Fruit fly (Drosophila melanogaster) whole organism, embryonic: ENCODE data around the gene CAHbeta.

Source experiments
- Ada2b ChIP-seq: fragments of 200-800 bp; sonication (Bioruptor generic); IDR thresholded peaks from 2 replicates; pipeline ENCODE4 v1.3.6; 2022; ENCODE audit warnings: missing biosample characterization, missing genetic modification characterization
- Atf6 ChIP-seq: fragments of 200-800 bp; sonication (Bioruptor generic); IDR thresholded peaks from 2 replicates; pipeline ENCODE4 v1.3.6; 2022; ENCODE audit warnings: missing biosample characterization, missing genetic modification characterization
- CG10147 ChIP-seq: fragments of 200-800 bp; sonication (Bioruptor generic); optimal IDR thresholded peaks from 2 replicates; lab custom pipeline; 2019; ENCODE audit warnings: missing biosample characterization, mild to moderate bottlenecking, missing genetic modification characterization, moderate library complexity
- CG11398 ChIP-seq: fragments of 200-800 bp; sonication (Bioruptor generic); optimal IDR thresholded peaks from 2 replicates; lab custom pipeline; 2016; ENCODE audit warnings: missing biosample characterization, missing genetic modification characterization
- CG1233 ChIP-seq: fragments of 200-800 bp; sonication (Bioruptor generic); optimal IDR thresholded peaks from 4 replicates; lab custom pipeline; 2018; ENCODE audit warnings: missing biosample characterization, mild to moderate bottlenecking, missing genetic modification characterization
- CG13123 ChIP-seq: fragments of 200-800 bp; sonication (Bioruptor generic); optimal IDR thresholded peaks from 2 replicates; lab custom pipeline; 2016; ENCODE audit warnings: missing biosample characterization, missing genetic modification characterization
- CG13894 ChIP-seq: fragments of 200-800 bp; sonication (Bioruptor generic); optimal IDR thresholded peaks from 3 replicates; lab custom pipeline; 2018; ENCODE audit warnings: missing biosample characterization, mild to moderate bottlenecking, missing genetic modification characterization, moderate library complexity
- CG15269 ChIP-seq: fragments of 200-800 bp; sonication (Bioruptor generic); optimal IDR thresholded peaks from 2 replicates; lab custom pipeline; 2018; ENCODE audit warnings: missing biosample characterization, mild to moderate bottlenecking, missing genetic modification characterization, moderate library complexity
- CG16779 ChIP-seq: fragments of 200-800 bp; sonication (Bioruptor generic); IDR thresholded peaks from 2 replicates; pipeline ENCODE4 v1.3.6; 2022; ENCODE audit warnings: missing biosample characterization, missing genetic modification characterization
- CG17385 ChIP-seq: fragments of 200-800 bp; sonication (Bioruptor generic); optimal IDR thresholded peaks from 3 replicates; lab custom pipeline; 2018; ENCODE audit warnings: missing biosample characterization, mild to moderate bottlenecking, missing genetic modification characterization
- CG17802 ChIP-seq: fragments of 200-800 bp; sonication (Bioruptor generic); optimal IDR thresholded peaks from 2 replicates; lab custom pipeline; 2018; ENCODE audit warnings: missing biosample characterization, mild to moderate bottlenecking, missing genetic modification characterization, moderate library complexity
- CG18599 ChIP-seq: fragments of 200-800 bp; sonication (Bioruptor generic); optimal IDR thresholded peaks from 3 replicates; lab custom pipeline; 2017; ENCODE audit warnings: missing biosample characterization, missing genetic modification characterization, mild to moderate bottlenecking, moderate library complexity, missing genetic modification reagents
- CG2712 ChIP-seq: fragments of 200-800 bp; optimal IDR thresholded peaks from 3 replicates; lab custom pipeline; 2019; ENCODE audit warnings: missing biosample characterization, mild to moderate bottlenecking, missing genetic modification characterization, moderate library complexity
- CG3065 ChIP-seq: fragments of 200-800 bp; sonication (Bioruptor generic); optimal IDR thresholded peaks from 2 replicates; lab custom pipeline; 2016; ENCODE audit warnings: missing biosample characterization, missing genetic modification characterization
- CG3838 ChIP-seq: fragments of 200-800 bp; sonication (Bioruptor generic); optimal IDR thresholded peaks from 3 replicates; lab custom pipeline; 2016; ENCODE audit warnings: missing biosample characterization, missing genetic modification characterization
- CG42726 ChIP-seq: fragments of 200-800 bp; sonication (Bioruptor generic); IDR thresholded peaks from 2 replicates; pipeline ENCODE4 v1.3.6; 2022; ENCODE audit warnings: missing biosample characterization, missing genetic modification characterization; ENCODE audit not compliant: partially characterized antibody
- CG6813 ChIP-seq: fragments of 200-800 bp; sonication (Bioruptor generic); optimal IDR thresholded peaks from 2 replicates; lab custom pipeline; 2017; ENCODE audit warnings: missing biosample characterization, missing genetic modification characterization, mild to moderate bottlenecking, moderate library complexity, missing genetic modification reagents
- Dll ChIP-seq: fragments of 200-800 bp; sonication (Bioruptor generic); IDR thresholded peaks from 4 replicates; pipeline ENCODE4 v1.3.6; 2022; ENCODE audit warnings: missing biosample characterization, missing genetic modification characterization; ENCODE audit not compliant: partially characterized antibody
- Dref ChIP-seq: fragments of 200-800 bp; sonication (Bioruptor generic); IDR thresholded peaks from 2 replicates; pipeline ENCODE4 v1.3.6; 2022; ENCODE audit warnings: missing biosample characterization, missing genetic modification characterization
- Ets65A ChIP-seq: fragments of 200-800 bp; sonication (Bioruptor generic); peaks from one replicate; lab custom pipeline; 2016; ENCODE audit warnings: missing biosample characterization, missing genetic modification characterization
- Gsc ChIP-seq: fragments of 200-800 bp; sonication (Bioruptor generic); IDR thresholded peaks from 2 replicates; pipeline ENCODE4 v1.3.6; 2022; ENCODE audit warnings: missing biosample characterization, missing genetic modification characterization
- Gug ChIP-seq: fragments of 200-800 bp; sonication (Bioruptor generic); IDR thresholded peaks from 4 replicates; pipeline ENCODE4 v1.3.6; 2022; ENCODE audit warnings: missing biosample characterization, missing genetic modification characterization
- Hand ChIP-seq: fragments of 200-800 bp; sonication (Bioruptor generic); optimal IDR thresholded peaks from 2 replicates; lab custom pipeline; 2017; ENCODE audit warnings: mild to moderate bottlenecking, missing biosample characterization, missing genetic modification reagents, missing genetic modification characterization
- HmgD ChIP-seq: fragments of 200-800 bp; sonication (Bioruptor generic); optimal IDR thresholded peaks from 3 replicates; lab custom pipeline; 2016; ENCODE audit warnings: missing biosample characterization, missing genetic modification characterization
- HmgZ ChIP-seq: fragments of 200-800 bp; sonication (Bioruptor generic); optimal IDR thresholded peaks from 2 replicates; lab custom pipeline; 2018; ENCODE audit warnings: missing biosample characterization, mild to moderate bottlenecking, missing genetic modification characterization
- Hmr ChIP-seq: fragments of 200-800 bp; sonication (Bioruptor generic); optimal IDR thresholded peaks from 3 replicates; lab custom pipeline; 2017; ENCODE audit warnings: mild to moderate bottlenecking, missing biosample characterization, missing genetic modification reagents, missing genetic modification characterization
- Lim3 ChIP-seq: fragments of 200-800 bp; sonication (Bioruptor generic); IDR thresholded peaks from 2 replicates; pipeline ENCODE4 v1.3.6; 2022; ENCODE audit warnings: missing biosample characterization, missing genetic modification characterization
- Med ChIP-seq: fragments of 200-800 bp; sonication (Bioruptor generic); peaks from one replicate; lab custom pipeline; 2016; ENCODE audit warnings: missing biosample characterization, missing genetic modification characterization, mild to moderate bottlenecking, inconsistent platforms, moderate library complexity
- NFAT ChIP-seq: fragments of 200-800 bp; sonication (Bioruptor generic); IDR thresholded peaks from 2 replicates; pipeline ENCODE4 v1.3.6; 2022; ENCODE audit warnings: missing biosample characterization, missing genetic modification characterization
- Oaz ChIP-seq: fragments of 200-800 bp; sonication (Bioruptor generic); IDR thresholded peaks from 2 replicates; pipeline ENCODE4 v1.3.6; 2022; ENCODE audit warnings: missing biosample characterization, missing genetic modification characterization
- Sry-β ChIP-seq: fragments of 200-800 bp; sonication (Bioruptor generic); optimal IDR thresholded peaks from 2 replicates; lab custom pipeline; 2018; ENCODE audit warnings: missing biosample characterization, mild to moderate bottlenecking, missing genetic modification characterization, moderate library complexity
- TFAM ChIP-seq: fragments of 200-800 bp; sonication (Bioruptor generic); optimal IDR thresholded peaks from 2 replicates; lab custom pipeline; 2017; ENCODE audit warnings: missing biosample characterization, missing genetic modification characterization, inconsistent platforms
- ase ChIP-seq: fragments of 200-800 bp; sonication (Bioruptor generic); IDR thresholded peaks from 3 replicates; pipeline ENCODE4 v1.3.6; 2022; ENCODE audit warnings: missing biosample characterization, missing genetic modification characterization
- az2 ChIP-seq: fragments of 200-800 bp; sonication (Bioruptor generic); optimal IDR thresholded peaks from 3 replicates; lab custom pipeline; 2016; ENCODE audit warnings: missing biosample characterization, missing genetic modification characterization
- bcd ChIP-seq: fragments of 200-800 bp; sonication (Bioruptor generic); optimal IDR thresholded peaks from 2 replicates; lab custom pipeline; 2017; ENCODE audit warnings: missing biosample characterization, mild to moderate bottlenecking, missing genetic modification characterization
- cg ChIP-seq: fragments of 200-800 bp; sonication (Bioruptor generic); optimal IDR thresholded peaks from 3 replicates; lab custom pipeline; 2019; ENCODE audit warnings: missing biosample characterization, mild to moderate bottlenecking, missing genetic modification characterization, moderate library complexity
- chn ChIP-seq: fragments of 200-800 bp; sonication (Bioruptor generic); optimal IDR thresholded peaks from 2 replicates; lab custom pipeline; 2016; ENCODE audit warnings: missing biosample characterization, missing genetic modification characterization
- da ChIP-seq: fragments of 200-800 bp; sonication (Bioruptor generic); optimal IDR thresholded peaks from 2 replicates; lab custom pipeline; 2016; ENCODE audit warnings: missing biosample characterization, missing genetic modification characterization
- dm ChIP-seq: fragments of 200-800 bp; sonication (Bioruptor generic); optimal IDR thresholded peaks from 3 replicates; lab custom pipeline; 2016; ENCODE audit warnings: missing biosample characterization, missing genetic modification characterization
- hbn ChIP-seq: fragments of 200-800 bp; sonication (Bioruptor generic); IDR thresholded peaks from 2 replicates; pipeline ENCODE4 v1.3.6; 2022; ENCODE audit warnings: missing biosample characterization, missing genetic modification characterization; ENCODE audit not compliant: partially characterized antibody
- klu ChIP-seq: fragments of 200-800 bp; sonication (Bioruptor generic); IDR thresholded peaks from 2 replicates; pipeline ENCODE4 v1.3.6; 2022; ENCODE audit warnings: missing biosample characterization, missing genetic modification characterization
- lab ChIP-seq: fragments of 200-800 bp; sonication (Bioruptor generic); optimal IDR thresholded peaks from 3 replicates; lab custom pipeline; 2017; ENCODE audit warnings: missing biosample characterization, missing genetic modification characterization, mild to moderate bottlenecking, moderate library complexity, missing genetic modification reagents
- lilli ChIP-seq: fragments of 200-800 bp; sonication (Bioruptor generic); optimal IDR thresholded peaks from 3 replicates; lab custom pipeline; 2016; ENCODE audit warnings: missing biosample characterization, missing genetic modification characterization
- nom ChIP-seq: fragments of 200-800 bp; sonication (Bioruptor generic); optimal IDR thresholded peaks from 2 replicates; lab custom pipeline; 2017; ENCODE audit warnings: missing biosample characterization, missing genetic modification characterization, mild to moderate bottlenecking, moderate library complexity, missing genetic modification reagents
- prd ChIP-seq, 3 experiments: fragments of >200 bp in 2 of 3; fragments of 200-800 bp in 1 of 3; sonication (Bioruptor generic) in 1 of 3; optimal IDR thresholded peaks in 2 of 3; IDR thresholded peaks in 1 of 3; 2 replicates in 2 of 3; 3 replicates in 1 of 3; pipeline versions ENCODE4 v1.3.6 to Lab custom; 2017 to 2022; ENCODE audit warnings: missing biosample characterization in 1 of 3, missing genetic modification characterization in 1 of 3
- pzg ChIP-seq: fragments of 200-800 bp; sonication (Bioruptor generic); optimal IDR thresholded peaks from 3 replicates; lab custom pipeline; 2018; ENCODE audit warnings: missing biosample characterization, mild to moderate bottlenecking, missing genetic modification characterization, moderate library complexity
- row ChIP-seq: fragments of 200-800 bp; sonication (Bioruptor generic); IDR thresholded peaks from 3 replicates; pipeline ENCODE4 v1.3.6; 2022; ENCODE audit warnings: missing biosample characterization, missing genetic modification characterization
- schlank ChIP-seq: fragments of 200-800 bp; sonication (Bioruptor generic); optimal IDR thresholded peaks from 2 replicates; lab custom pipeline; 2018; ENCODE audit warnings: missing biosample characterization, mild to moderate bottlenecking, missing genetic modification characterization
- slou ChIP-seq: fragments of 200-800 bp; sonication (Bioruptor generic); optimal IDR thresholded peaks from 3 replicates; lab custom pipeline; 2016; ENCODE audit warnings: missing biosample characterization, missing genetic modification characterization
- slp2 ChIP-seq: fragments of 200-800 bp; sonication (Bioruptor generic); optimal IDR thresholded peaks from 2 replicates; lab custom pipeline; 2016; ENCODE audit warnings: missing biosample characterization, missing genetic modification characterization

Gene CAHbeta

DNA sequence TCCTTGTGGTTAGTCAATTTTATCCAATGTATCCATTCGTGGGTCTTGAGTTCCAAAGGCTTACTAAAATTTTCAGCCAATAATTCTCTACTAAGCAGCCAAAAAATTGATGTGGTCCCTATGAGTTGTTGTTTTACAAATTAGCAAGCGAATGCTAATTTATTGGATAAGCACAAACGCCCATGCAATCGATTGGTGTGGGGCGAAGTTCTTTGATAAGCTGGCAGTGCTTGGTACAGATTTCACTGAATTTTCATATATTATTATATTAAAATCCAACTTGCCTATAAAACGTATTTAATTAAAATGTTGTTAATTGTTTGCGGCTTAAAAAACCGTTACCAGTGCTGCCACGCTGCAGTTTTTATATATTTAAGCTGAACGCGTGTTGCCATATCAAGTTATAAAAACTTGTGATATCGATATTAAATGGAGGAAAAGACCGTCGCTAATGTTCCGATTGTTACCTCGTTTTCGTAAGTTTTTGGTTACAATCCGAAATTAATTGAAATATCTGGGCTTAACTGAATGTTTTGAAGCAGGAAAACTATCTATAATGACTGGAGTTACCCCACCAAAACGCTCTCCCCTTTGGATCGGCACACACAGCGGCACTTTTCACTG, 23.1 kb downstream of the CAHbeta start, which contains the start of the genes CG31100 and CG11980 (continued):
- TF ChIP-seq prd (optimal IDR thresholded peaks at IDR 0.05; lab: Kevin White, UChicago): no peak
- TF ChIP-seq prd (GFP tag; IDR thresholded peaks at IDR 0.05; lab: Robert Waterston, UW): no peak
- no peak for TF ChIP-seq Gsc (GFP tag; lab: Robert Waterston, UW)
- peak; percentile 87 for TF ChIP-seq pzg (GFP tag; lab: Kevin White, UChicago)
- no peak for TF ChIP-seq bcd (GFP tag; lab: Kevin White, UChicago)
- TF ChIP-seq nom (GFP tag; lab: Kevin White, UChicago): no peak
- peak; percentile 77 for TF ChIP-seq Dll
- TF ChIP-seq HmgD (GFP tag; lab: Kevin White, UChicago): no peak
- no peak for TF ChIP-seq Sry-β (GFP tag; lab: Kevin White, UChicago)
- no peak for TF ChIP-seq Hand (GFP tag; lab: Kevin White, UChicago)
- no peak for TF ChIP-seq da (GFP tag; lab: Kevin White, UChicago)
- TF ChIP-seq Lim3 (GFP tag; lab: Robert Waterston, UW): no peak
- TF ChIP-seq CG17802: no peak
- no peak for TF ChIP-seq CG16779 (GFP tag; lab: Robert Waterston, UW)
- TF ChIP-seq CG3838 (GFP tag; lab: Kevin White, UChicago): no peak
- TF ChIP-seq NFAT (GFP tag; lab: Robert Waterston, UW): no peak
- TF ChIP-seq CG13894 (tag; lab: Kevin White, UChicago): no peak
- TF ChIP-seq Ada2b (GFP tag; lab: Robert Waterston, UW): no peak
- TF ChIP-seq TFAM (GFP tag; lab: Kevin White, UChicago): no peak
- no peak for TF ChIP-seq chn
- TF ChIP-seq Ets65A: no peak
- TF ChIP-seq lilli (GFP tag; lab: Kevin White, UChicago): peak; percentile 30
- no peak for TF ChIP-seq slp2
- no peak for TF ChIP-seq CG10147
- no peak for TF ChIP-seq CG17385 (GFP tag; lab: Kevin White, UChicago)
- peak; percentile 61 for TF ChIP-seq CG42726
- no peak for TF ChIP-seq CG13123 (GFP tag; lab: Kevin White, UChicago)
- TF ChIP-seq CG2712 (tag; lab: Kevin White, UChicago): peak; percentile 46
- TF ChIP-seq hbn (GFP tag; lab: Robert Waterston, UW): peak; percentile 73
- TF ChIP-seq lab: no peak
- TF ChIP-seq Hmr (GFP tag; lab: Kevin White, UChicago): no peak
- TF ChIP-seq schlank (tag; lab: Kevin White, UChicago): no peak
- TF ChIP-seq ase (GFP tag; lab: Robert Waterston, UW): no peak
- TF ChIP-seq Atf6 (GFP tag; lab: Robert Waterston, UW): no peak
- TF ChIP-seq HmgZ (tag; lab: Kevin White, UChicago): peak; percentile 56
- no peak for TF ChIP-seq CG18599 (GFP tag; lab: Kevin White, UChicago)
- no peak for TF ChIP-seq slou (GFP tag; lab: Kevin White, UChicago)
- TF ChIP-seq Dref (GFP tag; lab: Robert Waterston, UW): peak; percentile 84
- no peak for TF ChIP-seq CG15269
- TF ChIP-seq CG1233 (GFP tag; lab: Kevin White, UChicago): no peak
- no peak for TF ChIP-seq CG11398 (GFP tag; lab: Kevin White, UChicago)
- TF ChIP-seq Oaz (GFP tag; lab: Robert Waterston, UW): no peak
- TF ChIP-seq klu (GFP tag; lab: Robert Waterston, UW): no peak
- no peak for TF ChIP-seq az2 (GFP tag; lab: Kevin White, UChicago)
- TF ChIP-seq cg: no peak
- peak; percentile 60 for TF ChIP-seq Med (GFP tag; lab: Kevin White, UChicago)
- TF ChIP-seq Gug: no peak
- TF ChIP-seq CG3065: no peak
- no peak for TF ChIP-seq row (GFP tag; lab: Robert Waterston, UW)
- peak; percentile 78 for TF ChIP-seq dm (GFP tag; lab: Kevin White, UChicago)
- no peak for TF ChIP-seq CG6813 (GFP tag; lab: Kevin White, UChicago)
